Worm (Caenorhabditis elegans) whole organism, L1 larva: ENCODE data around the gene rps-27.

Experiments
- aha-1 ChIP-seq: fragments of 150-350 bp; optimal IDR thresholded peaks from 2 replicates; lab custom pipeline; 2014; ENCODE audit warnings: missing biosample characterization, missing genetic modification characterization
- ama-1 ChIP-seq: fragments of 150-350 bp; optimal IDR thresholded peaks from 2 replicates; lab custom pipeline; 2014
- ceh-63 ChIP-seq: fragments of 200-800 bp; sonication (Bioruptor generic); optimal IDR thresholded peaks from 2 replicates; lab custom pipeline; 2018; ENCODE audit warnings: mild to moderate bottlenecking, missing genetic modification characterization, missing compliant biosample characterization
- egl-27 ChIP-seq, 2 experiments: fragments of 150-350 bp in 1 of 2; sonication (generic microtip); optimal IDR thresholded peaks; 3 replicates each; lab custom pipeline; 2017 to 2018; ENCODE audit warnings: missing biosample characterization in 2 of 2, missing genetic modification characterization in 2 of 2, missing genetic modification reagents in 2 of 2
- lin-39 ChIP-seq: fragments of 150-350 bp; optimal IDR thresholded peaks from 2 replicates; lab custom pipeline; 2014; ENCODE audit warnings: missing biosample characterization, missing genetic modification reagents, missing genetic modification characterization
- mef-2 ChIP-seq: fragments of 150-350 bp; optimal IDR thresholded peaks from 2 replicates; lab custom pipeline; 2014; ENCODE audit warnings: missing biosample characterization, missing genetic modification characterization
- nhr-12 ChIP-seq: sonication (generic microtip); optimal IDR thresholded peaks from 2 replicates; lab custom pipeline; 2017; ENCODE audit warnings: missing biosample characterization, missing genetic modification characterization
- skn-1 ChIP-seq: fragments of 150-350 bp; optimal IDR thresholded peaks from 2 replicates; lab custom pipeline; 2014; ENCODE audit warnings: missing biosample characterization, missing genetic modification characterization
- swsn-7 ChIP-seq: sonication (generic microtip); optimal IDR thresholded peaks from 2 replicates; lab custom pipeline; 2016; ENCODE audit warnings: missing genetic modification characterization, missing compliant biosample characterization
- tbx-2 ChIP-seq: sonication (generic microtip); optimal IDR thresholded peaks from 2 replicates; lab custom pipeline; 2016; ENCODE audit warnings: missing genetic modification characterization, missing compliant biosample characterization
- unc-86 ChIP-seq: sonication (generic microtip); optimal IDR thresholded peaks from 2 replicates; lab custom pipeline; 2016; ENCODE audit warnings: missing genetic modification characterization, missing compliant biosample characterization

DNA sequence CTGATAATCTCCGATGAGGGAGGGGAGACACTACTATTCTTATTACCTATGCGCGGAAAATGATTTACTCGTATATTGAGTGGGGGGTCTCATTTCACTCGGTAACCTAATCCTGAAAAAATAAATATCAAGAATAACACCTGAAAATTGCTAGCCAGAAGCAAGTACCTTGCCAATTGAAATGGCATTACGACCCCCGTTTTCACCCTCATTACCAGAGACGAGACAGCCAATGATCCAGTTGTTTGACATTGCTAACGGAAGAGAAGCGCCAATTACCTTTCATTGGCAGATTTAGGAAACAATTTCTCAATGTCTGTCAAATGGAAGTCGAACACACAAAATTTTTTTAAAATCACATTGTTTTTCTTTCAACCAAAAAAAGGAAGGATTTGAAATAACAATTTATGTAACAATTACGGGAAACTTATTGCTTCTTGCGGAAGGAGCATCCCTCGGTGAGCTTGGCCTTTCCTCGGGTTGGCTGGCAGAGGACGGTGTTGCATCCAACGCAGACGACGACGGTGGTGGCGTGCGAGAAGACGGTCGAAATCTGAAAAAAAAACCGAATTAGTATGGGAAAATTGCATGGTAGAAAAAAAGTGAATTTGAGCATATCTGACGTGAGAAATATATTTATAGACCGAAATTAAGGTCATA is 704 bp downstream of the rps-27 start:
- no peak for TF ChIP-seq tbx-2 (tag; lab: Kevin White, UChicago)
- no peak for TF ChIP-seq nhr-12
- no peak for TF ChIP-seq aha-1 (tag; lab: Kevin White, UChicago)
- TF ChIP-seq ceh-63 (GFP tag; lab: Kevin White, UChicago): no peak
- no peak for TF ChIP-seq swsn-7
- TF ChIP-seq unc-86: no peak
- no peak for TF ChIP-seq skn-1 (tag; lab: Kevin White, UChicago)
- no peak for TF ChIP-seq lin-39 (tag; lab: Kevin White, UChicago)
- TF ChIP-seq mef-2 (tag; lab: Kevin White, UChicago): no peak
- no peak for TF ChIP-seq ama-1
- no peak for TF ChIP-seq egl-27 (tag; optimal IDR thresholded peaks at IDR 0.05; lab: Kevin White, UChicago)
